Fruit fly (Drosophila melanogaster) whole organism, embryonic: ENCODE results near the gene Bap60.

Source experiments
- Blimp-1 ChIP-seq: fragments of 200-800 bp; sonication (Bioruptor generic); optimal IDR thresholded peaks from 3 replicates; lab custom pipeline; 2018; ENCODE audit warnings: missing biosample characterization, missing genetic modification characterization, mild to moderate bottlenecking, moderate library complexity, missing genetic modification reagents
- CG10147 ChIP-seq: fragments of 200-800 bp; sonication (Bioruptor generic); optimal IDR thresholded peaks from 2 replicates; lab custom pipeline; 2019; ENCODE audit warnings: missing biosample characterization, mild to moderate bottlenecking, missing genetic modification characterization, moderate library complexity
- CG10462 ChIP-seq: fragments of 200-800 bp; sonication (Bioruptor generic); optimal IDR thresholded peaks from 2 replicates; lab custom pipeline; 2016; ENCODE audit warnings: missing biosample characterization, missing genetic modification characterization
- CG10565 ChIP-seq: fragments of 200-800 bp; sonication (Bioruptor generic); optimal IDR thresholded peaks from 3 replicates; lab custom pipeline; 2016; ENCODE audit warnings: missing biosample characterization, mild to moderate bottlenecking, missing genetic modification characterization
- CG11085 ChIP-seq: fragments of 200-800 bp; sonication (Bioruptor generic); IDR thresholded peaks from 2 replicates; pipeline ENCODE4 v1.3.6; 2022; ENCODE audit warnings: missing biosample characterization, missing genetic modification characterization
- CG11723 ChIP-seq: fragments of 200-800 bp; sonication (Bioruptor generic); optimal IDR thresholded peaks from 2 replicates; lab custom pipeline; 2017; ENCODE audit warnings: missing biosample characterization, mild to moderate bottlenecking, missing genetic modification characterization
- CG12769 ChIP-seq: fragments of 200-800 bp; sonication (Bioruptor generic); optimal IDR thresholded peaks from 2 replicates; lab custom pipeline; 2019; ENCODE audit warnings: missing biosample characterization, mild to moderate bottlenecking, missing genetic modification characterization, moderate library complexity
- CG17186 ChIP-seq: fragments of 200-800 bp; sonication (Bioruptor generic); optimal IDR thresholded peaks from 3 replicates; lab custom pipeline; 2017; ENCODE audit warnings: missing biosample characterization, missing genetic modification reagents, missing genetic modification characterization
- CG17829 ChIP-seq: fragments of 200-800 bp; optimal IDR thresholded peaks from 2 replicates; lab custom pipeline; 2019; ENCODE audit warnings: missing biosample characterization, mild to moderate bottlenecking, missing genetic modification characterization, moderate library complexity
- CG30020 ChIP-seq: fragments of 200-800 bp; optimal IDR thresholded peaks from 2 replicates; lab custom pipeline; 2019; ENCODE audit warnings: missing biosample characterization, mild to moderate bottlenecking, missing genetic modification characterization, moderate library complexity
- CG31224 ChIP-seq: fragments of 200-800 bp; sonication (Bioruptor generic); IDR thresholded peaks from 2 replicates; pipeline ENCODE4 v1.3.6; 2022; ENCODE audit warnings: missing biosample characterization, missing genetic modification characterization
- CG3726 ChIP-seq: fragments of 200-800 bp; sonication (Bioruptor generic); IDR thresholded peaks from 3 replicates; pipeline ENCODE4, ENCODE4 v1.3.6; 2022; ENCODE audit warnings: missing biosample characterization, missing genetic modification characterization
- CG42726 ChIP-seq: fragments of 200-800 bp; sonication (Bioruptor generic); IDR thresholded peaks from 2 replicates; pipeline ENCODE4 v1.3.6; 2022; ENCODE audit warnings: missing biosample characterization, missing genetic modification characterization; ENCODE audit not compliant: partially characterized antibody
- CG5180 ChIP-seq: fragments of 200-800 bp; sonication (Bioruptor generic); optimal IDR thresholded peaks from 3 replicates; lab custom pipeline; 2017; ENCODE audit warnings: missing biosample characterization, missing genetic modification characterization, mild to moderate bottlenecking, moderate library complexity, missing genetic modification reagents
- CG7556 ChIP-seq: fragments of 200-800 bp; sonication (Bioruptor generic); optimal IDR thresholded peaks from 2 replicates; lab custom pipeline; 2017; ENCODE audit warnings: missing biosample characterization, mild to moderate bottlenecking, missing genetic modification characterization
- CG8388 ChIP-seq: fragments of 200-800 bp; sonication (Bioruptor generic); optimal IDR thresholded peaks from 2 replicates; lab custom pipeline; 2019; ENCODE audit warnings: missing biosample characterization, mild to moderate bottlenecking, missing genetic modification characterization, moderate library complexity
- CG8944 ChIP-seq: fragments of 200-800 bp; sonication (Bioruptor generic); optimal IDR thresholded peaks from 3 replicates; lab custom pipeline; 2016; ENCODE audit warnings: missing biosample characterization, missing genetic modification characterization
- CG9932 ChIP-seq: fragments of 200-800 bp; sonication (Bioruptor generic); IDR thresholded peaks from 2 replicates; pipeline ENCODE4 v1.3.6; 2022; ENCODE audit warnings: missing biosample characterization, missing genetic modification characterization
- Drgx ChIP-seq: fragments of 200-800 bp; sonication (Bioruptor generic); IDR thresholded peaks from 2 replicates; pipeline ENCODE4 v1.3.6; 2022; ENCODE audit warnings: missing biosample characterization, missing genetic modification characterization
- H2.0 ChIP-seq: fragments of 200-800 bp; sonication (Bioruptor generic); IDR thresholded peaks from 2 replicates; pipeline ENCODE4 v1.3.6; 2022; ENCODE audit warnings: missing biosample characterization, missing genetic modification characterization
- HLH4C ChIP-seq: fragments of 200-800 bp; sonication (Bioruptor generic); IDR thresholded peaks from 3 replicates; pipeline ENCODE4 v1.3.6; 2022; ENCODE audit warnings: missing biosample characterization, missing genetic modification characterization; ENCODE audit not compliant: partially characterized antibody
- Kr ChIP-seq: fragments of 200-800 bp; sonication (Bioruptor generic); optimal IDR thresholded peaks from 2 replicates; lab custom pipeline; 2017; ENCODE audit warnings: missing biosample characterization, mild to moderate bottlenecking, missing genetic modification characterization
- MBD-R2 ChIP-seq: fragments of 200-800 bp; sonication (Bioruptor generic); IDR thresholded peaks from 2 replicates; pipeline ENCODE4 v1.3.6; 2022; ENCODE audit warnings: missing biosample characterization, missing genetic modification characterization
- Mrtf ChIP-seq: fragments of 200-800 bp; sonication (Bioruptor generic); IDR thresholded peaks from 3 replicates; pipeline ENCODE4 v1.3.6; 2022; ENCODE audit warnings: missing biosample characterization, missing genetic modification characterization
- NFAT ChIP-seq: fragments of 200-800 bp; sonication (Bioruptor generic); IDR thresholded peaks from 2 replicates; pipeline ENCODE4 v1.3.6; 2022; ENCODE audit warnings: missing biosample characterization, missing genetic modification characterization
- Neu2 ChIP-seq: fragments of 200-800 bp; sonication (Bioruptor generic); optimal IDR thresholded peaks from 3 replicates; lab custom pipeline; 2016; ENCODE audit warnings: missing biosample characterization, missing genetic modification characterization, borderline replicate concordance
- Pdp1 ChIP-seq, 2 experiments: fragments of 200-800 bp; sonication (Bioruptor generic); optimal IDR thresholded peaks; 3 replicates each; lab custom pipeline; 2016; ENCODE audit warnings: missing biosample characterization in 2 of 2, missing genetic modification characterization in 2 of 2, mild to moderate bottlenecking in 1 of 2, moderate library complexity in 1 of 2
- Spps ChIP-seq: fragments of 200-800 bp; sonication (Bioruptor generic); optimal IDR thresholded peaks from 2 replicates; lab custom pipeline; 2018; ENCODE audit warnings: missing biosample characterization, mild to moderate bottlenecking, missing genetic modification characterization
- TFAM ChIP-seq: fragments of 200-800 bp; sonication (Bioruptor generic); optimal IDR thresholded peaks from 2 replicates; lab custom pipeline; 2017; ENCODE audit warnings: missing biosample characterization, missing genetic modification characterization, inconsistent platforms
- Trl ChIP-seq, 3 experiments: fragments of >200 bp in 2 of 3; fragments of 200-800 bp in 1 of 3; sonication (Bioruptor generic) in 1 of 3; optimal IDR thresholded peaks; 2 replicates in 1 of 3; 3 replicates in 2 of 3; lab custom pipeline; 2016 to 2017; ENCODE audit warnings: missing biosample characterization in 1 of 3, missing genetic modification characterization in 1 of 3
- abd-A ChIP-seq: fragments of 200-800 bp; sonication (Bioruptor generic); optimal IDR thresholded peaks from 3 replicates; lab custom pipeline; 2019; ENCODE audit warnings: missing biosample characterization, mild to moderate bottlenecking, missing genetic modification characterization, moderate library complexity
- ap ChIP-seq: fragments of 200-800 bp; sonication (Bioruptor generic); IDR thresholded peaks from 2 replicates; pipeline ENCODE4 v1.3.6; 2022; ENCODE audit warnings: missing biosample characterization, missing genetic modification characterization
- bsh ChIP-seq, 2 experiments: fragments of 200-800 bp; sonication (Bioruptor generic); optimal IDR thresholded peaks; 2 replicates each; lab custom pipeline; 2017 to 2018; ENCODE audit warnings: mild to moderate bottlenecking in 2 of 2, missing biosample characterization in 2 of 2, missing genetic modification characterization in 2 of 2, moderate library complexity in 1 of 2
- chinmo ChIP-seq: fragments of 200-800 bp; sonication (Bioruptor generic); IDR thresholded peaks from 4 replicates; pipeline ENCODE4 v1.3.6; 2022; ENCODE audit warnings: missing biosample characterization, missing genetic modification characterization; ENCODE audit not compliant: partially characterized antibody
- dan ChIP-seq: fragments of 200-800 bp; sonication (Bioruptor generic); IDR thresholded peaks from 2 replicates; pipeline ENCODE4 v1.3.6; 2022; ENCODE audit warnings: missing biosample characterization, missing genetic modification characterization
- emc ChIP-seq: fragments of 200-800 bp; sonication (Bioruptor generic); optimal IDR thresholded peaks from 2 replicates; lab custom pipeline; 2016; ENCODE audit warnings: missing biosample characterization, missing genetic modification characterization
- eyg ChIP-seq: fragments of 200-800 bp; sonication (Bioruptor generic); optimal IDR thresholded peaks from 3 replicates; lab custom pipeline; 2016; ENCODE audit warnings: missing biosample characterization, missing genetic modification characterization
- gsb-n ChIP-seq: fragments of 200-800 bp; sonication (Bioruptor generic); optimal IDR thresholded peaks from 3 replicates; lab custom pipeline; 2018; ENCODE audit warnings: missing biosample characterization, mild to moderate bottlenecking, missing genetic modification characterization
- kni ChIP-seq: fragments of 200-800 bp; sonication (Bioruptor generic); optimal IDR thresholded peaks from 3 replicates; lab custom pipeline; 2017; ENCODE audit warnings: mild to moderate bottlenecking, missing biosample characterization, missing genetic modification reagents, missing genetic modification characterization
- pan ChIP-seq, 4 experiments: fragments of >200 bp in 3 of 4; fragments of 200-800 bp in 1 of 4; sonication (Bioruptor generic) in 1 of 4; optimal IDR thresholded peaks in 3 of 4; IDR thresholded peaks in 1 of 4; 2 replicates each; pipeline versions ENCODE4 v1.3.6 to Lab custom; 2017 to 2022; ENCODE audit warnings: missing biosample characterization in 2 of 4, missing genetic modification characterization in 2 of 4, mixed read lengths in 1 of 4
- psq ChIP-seq: fragments of 200-800 bp; sonication (Bioruptor generic); optimal IDR thresholded peaks from 2 replicates; lab custom pipeline; 2017; ENCODE audit warnings: missing biosample characterization, missing genetic modification characterization
- pzg ChIP-seq: fragments of 200-800 bp; sonication (Bioruptor generic); optimal IDR thresholded peaks from 3 replicates; lab custom pipeline; 2018; ENCODE audit warnings: missing biosample characterization, mild to moderate bottlenecking, missing genetic modification characterization, moderate library complexity
- repo ChIP-seq: fragments of 200-800 bp; sonication (Bioruptor generic); optimal IDR thresholded peaks from 2 replicates; lab custom pipeline; 2016; ENCODE audit warnings: missing biosample characterization, missing genetic modification characterization
- ro ChIP-seq: fragments of 200-800 bp; sonication (Bioruptor generic); IDR thresholded peaks from 2 replicates; pipeline ENCODE4 v1.3.6; 2022; ENCODE audit warnings: missing biosample characterization, missing genetic modification characterization
- sd ChIP-seq: fragments of 200-800 bp; sonication (Bioruptor generic); optimal IDR thresholded peaks from 3 replicates; lab custom pipeline; 2018; ENCODE audit warnings: missing biosample characterization, mild to moderate bottlenecking, missing genetic modification characterization, moderate library complexity
- sqz ChIP-seq: fragments of 200-800 bp; sonication (Bioruptor generic); optimal IDR thresholded peaks from 3 replicates; lab custom pipeline; 2018; ENCODE audit warnings: missing biosample characterization, mild to moderate bottlenecking, missing genetic modification characterization
- twi ChIP-seq: fragments of 200-800 bp; optimal IDR thresholded peaks from 2 replicates; lab custom pipeline; 2019; ENCODE audit warnings: missing biosample characterization, mild to moderate bottlenecking, missing genetic modification characterization, moderate library complexity
- unpg ChIP-seq: fragments of 200-800 bp; sonication (Bioruptor generic); optimal IDR thresholded peaks from 3 replicates; lab custom pipeline; 2018; ENCODE audit warnings: missing biosample characterization, mild to moderate bottlenecking, missing genetic modification characterization, moderate library complexity

Bap60 gene

dm6 chrX:13138887-13139286 lies 20.4 kb downstream of the Bap60 start, which contains the start of gene CG32645 (continued):
- TF ChIP-seq chinmo (GFP tag; lab: Robert Waterston, UW) (peak; percentile 59; the same call in 1 of the 4 replicates), H2.0 (GFP tag; lab: Robert Waterston, UW) (no peak), sqz (peak; percentile 80), twi (tag; lab: Kevin White, UChicago) (no peak), unpg (GFP tag; lab: Kevin White, UChicago) (no peak), CG9932 (GFP tag; lab: Robert Waterston, UW) (no peak), CG11723 (GFP tag; lab: Kevin White, UChicago) (no peak), Spps (peak; percentile 6), Pdp1 (GFP tag; optimal IDR thresholded peaks at IDR 0.05; lab: Kevin White, UChicago) (peak in 1 of 2 experiments; percentile 26), NFAT (GFP tag; lab: Robert Waterston, UW) (no peak), bsh (GFP tag; optimal IDR thresholded peaks at IDR 0.05; lab: Kevin White, UChicago) (peak in 1 of 2 experiments; percentile 5), CG7556 (GFP tag; lab: Kevin White, UChicago) (no peak), CG10147 (GFP tag; lab: Kevin White, UChicago) (no peak), CG3726 (GFP tag; lab: Robert Waterston, UW) (no peak), CG5180 (GFP tag; lab: Kevin White, UChicago) (no peak), CG8944 (GFP tag; lab: Kevin White, UChicago) (no peak), CG12769 (peak; percentile 11), Kr (no peak), CG10462 (GFP tag; lab: Kevin White, UChicago) (no peak), sd (tag; lab: Kevin White, UChicago) (peak; percentile 91), eyg (GFP tag; lab: Kevin White, UChicago) (no peak), dan (GFP tag; lab: Robert Waterston, UW) (no peak), Mrtf (GFP tag; lab: Robert Waterston, UW) (no peak), HLH4C (no peak), CG8388 (GFP tag; lab: Kevin White, UChicago) (no peak), Drgx (GFP tag; lab: Robert Waterston, UW) (0 out of 2 replicates have a peak, but pooled peaks have one; percentile 16), Trl (optimal IDR thresholded peaks at IDR 0.05; lab: Kevin White, UChicago) (peak; percentile 41 to 68), Trl (GFP tag; optimal IDR thresholded peaks at IDR 0.05; lab: Kevin White, UChicago) (no peak), pzg (GFP tag; lab: Kevin White, UChicago) (no peak), CG31224 (GFP tag; lab: Robert Waterston, UW) (no peak), gsb-n (tag; lab: Kevin White, UChicago) (no peak), Blimp-1 (GFP tag; lab: Kevin White, UChicago) (peak; percentile 97), MBD-R2 (no peak), CG42726 (GFP tag; lab: Robert Waterston, UW) (no peak), CG11085 (GFP tag; lab: Robert Waterston, UW) (no peak), pan (optimal IDR thresholded peaks at IDR 0.05; lab: Kevin White, UChicago) (no peak), pan (GFP tag; optimal IDR thresholded peaks at IDR 0.05 in 1 of 2, IDR thresholded peaks at IDR 0.05 in 1 of 2) (peak in 1 of 2 experiments; percentile 6)

- peak; percentile 58 for TF ChIP-seq ap (GFP tag; lab: Robert Waterston, UW)
- no peak for TF ChIP-seq TFAM (GFP tag; lab: Kevin White, UChicago)
- 0 out of 2 replicates have a peak, but pooled peaks have one; percentile 7 for TF ChIP-seq ro (GFP tag; lab: Robert Waterston, UW)
- TF ChIP-seq CG30020: no peak
- no peak for TF ChIP-seq repo (GFP tag; lab: Kevin White, UChicago)
- TF ChIP-seq emc (GFP tag; lab: Kevin White, UChicago): no peak
- TF ChIP-seq kni (GFP tag; lab: Kevin White, UChicago): peak; percentile 37
- TF ChIP-seq CG17829 (tag; lab: Kevin White, UChicago): peak; percentile 39
- TF ChIP-seq CG10565 (GFP tag; lab: Kevin White, UChicago): no peak
- TF ChIP-seq CG17186 (GFP tag; lab: Kevin White, UChicago): no peak
- peak; percentile 49 for TF ChIP-seq abd-A (tag; lab: Kevin White, UChicago)
- TF ChIP-seq psq (GFP tag; lab: Kevin White, UChicago): no peak
- TF ChIP-seq Neu2 (GFP tag; lab: Kevin White, UChicago): no peak
These were observed 22.2 kb downstream of the Bap60 start for dm6 chrX:13136939-13137697.
